Fruit fly (Drosophila melanogaster) ovary, adult (tissue): Measurements from ENCODE around the gene Uba2.
A peak's percentile ranks its signal among the peaks of the same experiment; 100 is the strongest.

Source experiments
- CG17801 ChIP-seq: fragments of 200-800 bp; optimal IDR thresholded peaks from 2 replicates; lab custom pipeline; 2019; ENCODE audit warnings: missing biosample characterization, mild to moderate bottlenecking, missing genetic modification characterization, moderate library complexity; ENCODE audit not compliant: partially characterized antibody

Uba2 gene

dm6 chr3L:8081822-8082221, 45.8 kb downstream of the Uba2 start:
- TF ChIP-seq CG17801 (GFP tag; lab: Kevin White, UChicago): peak; percentile 26

dm6 chr3L:8080790-8081189, 46.8 kb downstream of the Uba2 start:
- TF ChIP-seq CG17801 (GFP tag; lab: Kevin White, UChicago): no peak

- no peak for TF ChIP-seq CG17801 (GFP tag; lab: Kevin White, UChicago)
Measured at dm6 chr3L:8079598-8079997, 48.0 kb downstream of the Uba2 start.

dm6 chr3L:8077953-8078352, 49.7 kb downstream of the Uba2 start:
- no peak for TF ChIP-seq CG17801 (GFP tag; lab: Kevin White, UChicago)

dm6 chr3L:8077207-8077606, 50.4 kb downstream of the Uba2 start:
- TF ChIP-seq CG17801 (GFP tag; lab: Kevin White, UChicago): peak; percentile 12

dm6 chr3L:8076160-8076559, 51.5 kb downstream of the Uba2 start:
- peak; percentile 57 for TF ChIP-seq CG17801 (GFP tag; lab: Kevin White, UChicago)
